Fruit fly (Drosophila melanogaster): ENCODE data around the gene CG34367.

Gene CG34367

dm6 chr2L:10333091-10333991 is 20.4 kb downstream of the CG34367 start, which contains the start of gene GATAd (continued):
- TF ChIP-seq shn (GFP tag; optimal IDR thresholded peaks at IDR 0.05) (no peak), vvl (GFP tag; IDR thresholded peaks at IDR 0.05) (peak; percentile 69; the same call in 1 of the 2 replicates), CG11695 (GFP tag; IDR thresholded peaks at IDR 0.05) (no peak), chif (GFP tag; optimal IDR thresholded peaks at IDR 0.05) (no peak), CG14965 (GFP tag; optimal IDR thresholded peaks at IDR 0.05; ENCODE audit: borderline replicate concordance) (no peak), hbn (GFP tag; IDR thresholded peaks at IDR 0.05; ENCODE audit: partially characterized antibody) (no peak), row (GFP tag; IDR thresholded peaks at IDR 0.05) (peak; percentile 63; the same call in 2 of the 3 replicates), Trl (optimal IDR thresholded peaks at IDR 0.05) (no peak), Trl (GFP tag; optimal IDR thresholded peaks at IDR 0.05) (no peak), CG31224 (GFP tag; IDR thresholded peaks at IDR 0.05) (no peak), gem (tag; optimal IDR thresholded peaks at IDR 0.05) (peak; percentile 26), kay (GFP tag; optimal IDR thresholded peaks at IDR 0.05) (peak; percentile 87), CG12659 (GFP tag; optimal IDR thresholded peaks at IDR 0.05) (peak; percentile 65), btn (GFP tag; optimal IDR thresholded peaks at IDR 0.05) (no peak), BEAF-32 (GFP tag; optimal IDR thresholded peaks at IDR 0.05) (peak; percentile 45), CG17186 (GFP tag; optimal IDR thresholded peaks at IDR 0.05) (no peak), CG11093 (GFP tag; IDR thresholded peaks at IDR 0.05) (no peak), wek (GFP tag; optimal IDR thresholded peaks at IDR 0.05) (peak; percentile 5), CG7963 (GFP tag; IDR thresholded peaks at IDR 0.05; ENCODE audit: partially characterized antibody) (0 out of 3 replicates have a peak, but pooled peaks have one; percentile 13), CG13296 (GFP tag; optimal IDR thresholded peaks at IDR 0.05) (no peak), CrebB (tag; optimal IDR thresholded peaks at IDR 0.05) (no peak), CG15073 (GFP tag; optimal IDR thresholded peaks at IDR 0.05) (no peak), CG12104 (GFP tag; optimal IDR thresholded peaks at IDR 0.05) (no peak), Max (GFP tag; optimal IDR thresholded peaks at IDR 0.05) (no peak), chinmo (GFP tag; IDR thresholded peaks at IDR 0.05; ENCODE audit: partially characterized antibody) (peak; percentile 74; the same call in 1 of the 4 replicates), scrt (GFP tag; optimal IDR thresholded peaks at IDR 0.05) (no peak), mam (GFP tag; optimal IDR thresholded peaks at IDR 0.05) (peak; percentile 14), chn (GFP tag; optimal IDR thresholded peaks at IDR 0.05) (no peak), ERR (GFP tag; optimal IDR thresholded peaks at IDR 0.05) (no peak), bab2 (GFP tag; optimal IDR thresholded peaks at IDR 0.05) (no peak), TFAM (GFP tag; optimal IDR thresholded peaks at IDR 0.05) (no peak), CG13775 (GFP tag; optimal IDR thresholded peaks at IDR 0.05) (peak; percentile 20), pita (GFP tag; optimal IDR thresholded peaks at IDR 0.05) (no peak), fru (optimal IDR thresholded peaks at IDR 0.05) (no peak), chm (GFP tag; IDR thresholded peaks at IDR 0.05) (no peak; the same call in 1 of the 2 replicates), sr (GFP tag; IDR thresholded peaks at IDR 0.05) (no peak), CG8944 (GFP tag; optimal IDR thresholded peaks at IDR 0.05) (no peak), CG30403 (GFP tag; optimal IDR thresholded peaks at IDR 0.05) (peak; percentile 27), Bgb (GFP tag; IDR thresholded peaks at IDR 0.05; ENCODE audit: partially characterized antibody) (0 out of 2 replicates have a peak, but pooled peaks have one; percentile 26), CG15479 (GFP tag; optimal IDR thresholded peaks at IDR 0.05) (peak; percentile 64), CG15011 (GFP tag; optimal IDR thresholded peaks at IDR 0.05) (no peak), Lim3 (GFP tag; IDR thresholded peaks at IDR 0.05) (no peak), nerfin-2 (GFP tag; IDR thresholded peaks at IDR 0.05; ENCODE audit: partially characterized antibody) (no peak), CG15514 (GFP tag; optimal IDR thresholded peaks at IDR 0.05) (peak; percentile 99), E2f1 (GFP tag; IDR thresholded peaks at IDR 0.05) (no peak), pzg (GFP tag; optimal IDR thresholded peaks at IDR 0.05) (peak; percentile 62), Sox102F (GFP tag; optimal IDR thresholded peaks at IDR 0.05) (no peak), CG10147 (GFP tag; optimal IDR thresholded peaks at IDR 0.05) (peak; percentile 6), Sry-δ (GFP tag; optimal IDR thresholded peaks at IDR 0.05) (peak; percentile 31)

Data from whole organism, embryonic.